Worm (Caenorhabditis elegans): Measurements from ENCODE around the gene rfip-2.

Gene rfip-2

DNA sequence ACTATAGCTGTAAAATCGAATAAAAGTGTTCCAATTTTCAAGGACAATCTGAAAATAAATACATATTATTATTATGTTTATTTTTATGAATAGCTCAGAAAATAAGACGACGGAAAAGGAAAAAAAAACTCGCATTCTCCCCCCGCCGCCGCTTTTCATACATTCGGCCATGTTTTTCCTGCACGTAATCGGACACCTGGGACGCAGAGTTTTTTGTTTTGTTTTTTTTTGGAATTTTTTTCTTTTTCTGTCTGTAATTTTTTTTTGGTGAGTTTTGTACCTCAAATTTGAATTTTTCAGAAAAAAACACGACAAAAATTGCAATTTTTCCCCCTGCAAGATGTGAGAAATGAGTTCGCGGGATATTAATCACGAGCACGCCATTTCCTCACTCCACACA is 46.7 kb downstream of the rfip-2 start, which contains the start of gene C08G5.6:
Gene C08G5.6, plus strand, starts transcription at position 301 of the 400 bp plus-strand sequence.
- TF ChIP-seq lin-35 (GFP tag; optimal IDR thresholded peaks at IDR 0.05), result no peak
- TF ChIP-seq isw-1 (GFP tag; IDR thresholded peaks at IDR 0.05), result no peak
- no peak for TF ChIP-seq zip-4 (GFP tag; optimal IDR thresholded peaks at IDR 0.05)
- TF ChIP-seq nhr-47 (tag; optimal IDR thresholded peaks at IDR 0.05), result no peak
- TF ChIP-seq mef-2 (tag; optimal IDR thresholded peaks at IDR 0.05), result no peak
- no peak for TF ChIP-seq xbp-1 (tag; optimal IDR thresholded peaks at IDR 0.05)
- no peak for TF ChIP-seq aly-2 (tag; optimal IDR thresholded peaks at IDR 0.05)
- TF ChIP-seq mdl-1 (tag; optimal IDR thresholded peaks at IDR 0.05), result no peak
- TF ChIP-seq jun-1 (tag; optimal IDR thresholded peaks at IDR 0.05), result no peak
- TF ChIP-seq aha-1 (tag; optimal IDR thresholded peaks at IDR 0.05), result no peak
- no peak for TF ChIP-seq egl-27 (tag; optimal IDR thresholded peaks at IDR 0.05)
- TF ChIP-seq lir-3 (tag; optimal IDR thresholded peaks at IDR 0.05; ENCODE audit: poor library complexity), result no peak
- no peak for TF ChIP-seq fkh-4 (tag; optimal IDR thresholded peaks at IDR 0.05; ENCODE audit: borderline replicate concordance)
- TF ChIP-seq unc-86 (tag; optimal IDR thresholded peaks at IDR 0.05), result no peak
- TF ChIP-seq unc-98 (GFP tag; IDR thresholded peaks at IDR 0.05), result no peak
- TF ChIP-seq alr-1 (tag; optimal IDR thresholded peaks at IDR 0.05; ENCODE audit: borderline replicate concordance), result no peak
- TF ChIP-seq lsy-2 (tag; optimal IDR thresholded peaks at IDR 0.05), result no peak
- TF ChIP-seq pag-3 (tag; optimal IDR thresholded peaks at IDR 0.05; ENCODE audit: borderline replicate concordance, insufficient read depth), result no peak

ce11 chrII:773830-774229 is 50.2 kb downstream of the rfip-2 start:
- TF ChIP-seq fkh-10 (GFP tag; optimal IDR thresholded peaks at IDR 0.05), result peak; percentile 34
- TF ChIP-seq nhr-76 (tag; optimal IDR thresholded peaks at IDR 0.05), result no peak
- TF ChIP-seq irx-1 (tag; optimal IDR thresholded peaks at IDR 0.05), result no peak

DNA sequence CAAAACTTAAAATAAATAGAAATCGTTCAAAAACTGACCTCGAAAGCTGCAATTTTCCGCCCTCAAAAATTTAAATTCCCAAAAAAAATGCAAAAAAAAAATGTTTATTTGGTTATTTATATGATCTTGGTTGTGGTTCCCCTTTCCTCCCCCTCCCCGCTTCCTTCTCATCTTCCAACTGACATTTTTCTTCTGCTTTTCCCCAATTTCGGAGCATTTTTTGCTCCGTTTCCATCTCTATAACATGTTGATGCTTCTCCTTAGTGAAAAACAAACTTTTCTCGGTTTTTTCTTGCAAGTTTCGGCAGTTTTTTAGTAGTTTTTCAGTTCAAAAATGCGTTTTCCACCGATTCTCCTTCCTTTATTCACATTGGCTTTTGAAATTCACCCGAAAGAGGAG is 51.4 kb downstream of the rfip-2 start, which contains the start of gene Y39F10A.1:
Gene Y39F10A.1, plus strand, starts transcription at position 301 of the 400 bp plus-strand sequence.
- TF ChIP-seq nhr-85 (tag) (no peak), ceh-82 (tag; optimal IDR thresholded peaks at IDR 0.05) (no peak), rnt-1 (tag; optimal IDR thresholded peaks at IDR 0.05) (no peak), isw-1 (GFP tag; IDR thresholded peaks at IDR 0.05) (no peak), unc-62 (GFP tag; optimal IDR thresholded peaks at IDR 0.05) (no peak), mab-9 (GFP tag; IDR thresholded peaks at IDR 0.05) (no peak)

Measured in whole organism, L1 larva.